Fruit fly (Drosophila melanogaster): Measurements from ENCODE around the gene mtm.

The mtm gene

DNA sequence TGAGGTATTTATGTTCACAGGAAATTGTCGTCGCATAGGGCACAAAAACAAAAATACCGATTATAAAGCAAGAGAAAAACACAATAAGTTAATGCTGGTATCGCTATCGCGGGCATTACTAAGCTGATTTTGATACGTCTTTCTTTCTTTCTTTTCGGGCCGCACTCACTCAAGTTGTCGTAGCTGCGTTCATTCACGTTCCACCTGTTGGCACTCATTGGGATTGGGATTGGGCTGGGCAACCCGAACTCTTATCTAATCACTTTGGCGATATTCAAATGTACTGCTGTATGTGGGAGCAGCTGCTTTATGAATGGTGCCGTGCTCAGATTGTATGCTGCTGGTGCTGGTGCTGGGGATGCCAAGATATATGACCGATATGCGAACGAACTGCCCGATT, 47.9 kb upstream of the mtm start (continued):
- TF ChIP-seq Neu2 (GFP tag; optimal IDR thresholded peaks at IDR 0.05; ENCODE audit: borderline replicate concordance) (no peak), ci (GFP tag; IDR thresholded peaks at IDR 0.05) (no peak), Bgb (GFP tag; IDR thresholded peaks at IDR 0.05; ENCODE audit: partially characterized antibody) (no peak), cwo (GFP tag; optimal IDR thresholded peaks at IDR 0.05) (peak; percentile 67), exex (tag; optimal IDR thresholded peaks at IDR 0.05) (peak; percentile 91), CG17361 (GFP tag; IDR thresholded peaks at IDR 0.05) (no peak), CG31441 (GFP tag; IDR thresholded peaks at IDR 0.05) (no peak), Camta (GFP tag; optimal IDR thresholded peaks at IDR 0.05) (no peak), CG4424 (GFP tag; optimal IDR thresholded peaks at IDR 0.05) (no peak), mirr (GFP tag; optimal IDR thresholded peaks at IDR 0.05) (peak; percentile 85), CG11085 (GFP tag; IDR thresholded peaks at IDR 0.05) (no peak), Hr39 (optimal IDR thresholded peaks at IDR 0.05) (no peak), dysf (GFP tag; IDR thresholded peaks at IDR 0.05) (no peak), Mes4 (GFP tag; optimal IDR thresholded peaks at IDR 0.05) (no peak), CG8290 (GFP tag; optimal IDR thresholded peaks at IDR 0.05) (no peak), CG8290 (tag; optimal IDR thresholded peaks at IDR 0.05) (peak in 1 of 2 experiments; percentile 2), fd102C (GFP tag; optimal IDR thresholded peaks at IDR 0.05) (no peak), CG14667 (GFP tag; IDR thresholded peaks at IDR 0.05) (no peak), esg (GFP tag; conservative IDR thresholded peaks at IDR 0.05) (no peak), CG17612 (GFP tag; IDR thresholded peaks at IDR 0.05) (no peak), schlank (tag; optimal IDR thresholded peaks at IDR 0.05) (no peak), Lim3 (GFP tag; IDR thresholded peaks at IDR 0.05) (no peak), CG12155 (GFP tag; optimal IDR thresholded peaks at IDR 0.05) (no peak), Adf1 (GFP tag; IDR thresholded peaks at IDR 0.05) (peak; percentile 26; the same call in 1 of the 2 replicates), CG11093 (GFP tag; IDR thresholded peaks at IDR 0.05) (no peak), ttk (GFP tag; IDR thresholded peaks at IDR 0.05) (no peak), sug (tag; optimal IDR thresholded peaks at IDR 0.05) (peak; percentile 63), ems (GFP tag; optimal IDR thresholded peaks at IDR 0.05) (no peak), ewg (GFP tag; optimal IDR thresholded peaks at IDR 0.05) (no peak), MTF-1 (GFP tag; optimal IDR thresholded peaks at IDR 0.05; ENCODE audit: borderline replicate concordance) (peak; percentile 38), HHEX (GFP tag; optimal IDR thresholded peaks at IDR 0.05) (no peak)

DNA sequence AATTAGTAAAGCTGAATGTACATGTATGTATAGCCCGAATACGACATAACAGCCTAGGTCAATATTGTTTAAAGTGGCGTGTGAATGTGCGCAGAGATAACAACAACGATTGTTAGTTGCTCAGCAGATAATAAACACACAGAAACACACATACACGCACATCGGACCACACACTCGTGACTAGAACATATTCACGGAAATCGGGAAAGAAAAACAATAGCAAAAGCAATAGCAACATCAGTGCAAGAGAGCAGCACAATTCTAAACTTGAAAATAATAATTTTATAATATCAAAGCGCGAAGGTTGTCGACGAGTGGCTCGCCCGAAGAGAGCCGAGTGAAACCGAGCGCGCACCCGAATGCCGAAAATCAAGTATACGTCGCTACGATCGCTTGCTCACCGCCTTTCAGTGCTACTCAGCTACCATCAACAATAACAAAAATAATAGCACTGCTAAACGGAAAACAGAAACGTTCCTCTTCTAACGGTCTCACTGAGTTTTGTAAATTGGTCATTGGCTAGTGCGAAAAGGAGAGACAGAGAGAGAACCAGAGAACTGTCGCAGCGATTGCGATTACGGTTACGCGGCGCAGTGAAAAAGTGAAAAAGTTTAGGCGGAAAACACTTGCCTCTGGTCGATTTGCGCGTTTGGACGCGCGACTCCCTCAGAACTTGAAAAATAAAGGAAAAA, 46.3 kb upstream of the mtm start:
- TF ChIP-seq Pdp1 (GFP tag; optimal IDR thresholded peaks at IDR 0.05) = peak in 1 of 2 experiments; percentile 70
- TF ChIP-seq Aef1 (GFP tag; IDR thresholded peaks at IDR 0.05) = peak; percentile 17; the same call in 1 of the 3 replicates
- peak; percentile 3 for TF ChIP-seq B-H2 (GFP tag; optimal IDR thresholded peaks at IDR 0.05)
- 0 out of 2 replicates have a peak, but pooled peaks have one; percentile 5 for TF ChIP-seq sob (GFP tag; IDR thresholded peaks at IDR 0.05)
- peak; percentile 60 for TF ChIP-seq cg (GFP tag; optimal IDR thresholded peaks at IDR 0.05)
- peak; percentile 9 for TF ChIP-seq CG12219 (GFP tag; optimal IDR thresholded peaks at IDR 0.05)
- TF ChIP-seq hkb (optimal IDR thresholded peaks at IDR 0.05) = no peak
- 0 out of 2 replicates have a peak, but pooled peaks have one; percentile 16 for TF ChIP-seq hkb (GFP tag; IDR thresholded peaks at IDR 0.05)
- peak; percentile 89 for TF ChIP-seq cwo (GFP tag; optimal IDR thresholded peaks at IDR 0.05)
- peak; percentile 55 for TF ChIP-seq CG12071 (GFP tag; optimal IDR thresholded peaks at IDR 0.05)
- no peak for TF ChIP-seq seq (GFP tag; IDR thresholded peaks at IDR 0.05)
- TF ChIP-seq CG12744 (GFP tag; optimal IDR thresholded peaks at IDR 0.05) = no peak
- no peak for TF ChIP-seq Dfd (GFP tag; optimal IDR thresholded peaks at IDR 0.05)
- TF ChIP-seq insv (GFP tag; optimal IDR thresholded peaks at IDR 0.05) = no peak
- TF ChIP-seq CG43689 (GFP tag; IDR thresholded peaks at IDR 0.05) = no peak
- TF ChIP-seq Sox100B (GFP tag; optimal IDR thresholded peaks at IDR 0.05) = peak; percentile 35
- TF ChIP-seq Opbp (GFP tag; IDR thresholded peaks at IDR 0.05; ENCODE audit: partially characterized antibody) = no peak
- TF ChIP-seq CG14667 (GFP tag; IDR thresholded peaks at IDR 0.05) = no peak
- peak; percentile 76 for TF ChIP-seq Hmr (GFP tag; optimal IDR thresholded peaks at IDR 0.05)
- peak; percentile 75 for TF ChIP-seq CrebB (tag; optimal IDR thresholded peaks at IDR 0.05)
- TF ChIP-seq Fer3 (tag; optimal IDR thresholded peaks at IDR 0.05) = peak; percentile 45
- TF ChIP-seq otp (GFP tag; IDR thresholded peaks at IDR 0.05) = no peak
- TF ChIP-seq CG10979 (tag; optimal IDR thresholded peaks at IDR 0.05) = no peak

Measured in whole organism, embryonic.